Worm (Caenorhabditis elegans) whole organism, L4 larva: ENCODE results near the gene C14C11.4.

Experiments
- T26A8.4 ChIP-seq: fragments of 200-800 bp; sonication (Bioruptor generic); IDR thresholded peaks from 2 replicates; pipeline ENCODE4 v1.3.6; 2022; ENCODE audit warnings: missing genetic modification characterization, missing compliant biosample characterization
- dpl-1 ChIP-seq: fragments of 150-350 bp; optimal IDR thresholded peaks from 2 replicates; lab custom pipeline; 2014; ENCODE audit warnings: missing biosample characterization, missing genetic modification reagents, missing genetic modification characterization
- fkh-10 ChIP-seq: fragments of 150-350 bp; optimal IDR thresholded peaks from 2 replicates; lab custom pipeline; 2014; ENCODE audit warnings: missing biosample characterization, missing genetic modification reagents, missing genetic modification characterization
- fos-1 ChIP-seq: fragments of 150-350 bp; optimal IDR thresholded peaks from 2 replicates; lab custom pipeline; 2014; ENCODE audit warnings: missing biosample characterization, missing genetic modification characterization
- mdl-1 ChIP-seq, 2 experiments: fragments of 150-350 bp in 1 of 2; sonication (generic microtip) in 1 of 2; optimal IDR thresholded peaks; 2 replicates each; lab custom pipeline; 2014 to 2017; ENCODE audit warnings: missing biosample characterization in 2 of 2, missing genetic modification characterization in 2 of 2
- mxl-2 ChIP-seq: fragments of 200-800 bp; sonication (Bioruptor generic); conservative IDR thresholded peaks from 2 replicates; pipeline ENCODE4 v1.3.6; 2022; ENCODE audit warnings: missing genetic modification reagents, missing genetic modification characterization, missing compliant biosample characterization
- pha-4 ChIP-seq, 2 experiments: fragments of 150-350 bp in 1 of 2; fragments of 200-800 bp in 1 of 2; sonication (Bioruptor generic) in 1 of 2; IDR thresholded peaks in 1 of 2; optimal IDR thresholded peaks in 1 of 2; 2 replicates each; pipeline versions ENCODE4 v1.3.6 to Lab custom; 2014 to 2022; ENCODE audit warnings: missing genetic modification characterization in 2 of 2, missing genetic modification reagents in 2 of 2, missing biosample characterization in 1 of 2, missing compliant biosample characterization in 1 of 2
- unc-39 ChIP-seq: sonication (generic microtip); optimal IDR thresholded peaks from 2 replicates; lab custom pipeline; 2017; ENCODE audit warnings: missing biosample characterization, missing genetic modification characterization
- unc-62 ChIP-seq, 3 experiments: fragments of 150-350 bp in 1 of 3; sonication (generic microtip); optimal IDR thresholded peaks in 2 of 3; peaks in 1 of 3; 1 replicate in 1 of 3; 2 replicates in 2 of 3; lab custom pipeline; 2014 to 2017; ENCODE audit warnings: missing biosample characterization in 3 of 3, missing genetic modification characterization in 3 of 3, missing genetic modification reagents in 3 of 3, missing genotype in 1 of 3
- zag-1 ChIP-seq: fragments of 150-350 bp; optimal IDR thresholded peaks from 2 replicates; lab custom pipeline; 2014; ENCODE audit warnings: missing biosample characterization, missing genetic modification characterization

- TF ChIP-seq mxl-2 (GFP tag; lab: Robert Waterston, UW) (no peak), T26A8.4 (GFP tag; lab: Robert Waterston, UW) (no peak), fkh-10 (no peak), fos-1 (no peak), dpl-1 (GFP tag; lab: Kevin White, UChicago) (no peak), pha-4 (GFP tag; IDR thresholded peaks at IDR 0.05; lab: Robert Waterston, UW) (no peak), pha-4 (tag; optimal IDR thresholded peaks at IDR 0.05; lab: Kevin White, UChicago) (no peak), unc-39 (no peak), unc-62 (GFP tag; optimal IDR thresholded peaks at IDR 0.05 in 1 of 2; lab: Kevin White, UChicago) (peak in 1 of 2 experiments; percentile 63), unc-62 (tag; optimal IDR thresholded peaks at IDR 0.05; lab: Kevin White, UChicago) (no peak), mdl-1 (tag; optimal IDR thresholded peaks at IDR 0.05; lab: Kevin White, UChicago) (no peak), zag-1 (tag; lab: Kevin White, UChicago) (no peak)
Measured at ce11 chrV:5695635-5696034, 48.2 kb downstream of the C14C11.4 start.
